Worm (Caenorhabditis elegans): Measurements from ENCODE around the gene pqn-78.

DNA sequence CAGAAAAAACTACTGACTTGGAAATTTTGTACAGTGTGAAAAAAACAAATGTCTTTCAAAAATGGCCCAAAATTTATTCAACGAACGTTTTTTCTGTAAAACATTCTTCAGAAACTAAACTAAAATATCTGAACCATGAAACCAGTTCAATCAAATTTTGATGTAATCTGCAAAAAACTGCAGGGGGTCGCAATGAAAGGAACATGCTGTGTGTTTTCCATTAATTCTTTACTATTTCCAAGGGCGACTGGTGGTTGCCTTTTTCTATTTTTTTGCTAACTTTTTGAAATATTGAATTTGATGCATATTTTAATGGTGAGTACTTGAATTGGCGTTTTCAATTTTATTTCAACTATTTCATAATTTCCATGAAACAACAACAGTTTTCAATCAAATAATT is 36.4 kb upstream of the pqn-78 start, which contains the start of gene Y105C5A.9:
- no peak for TF ChIP-seq dao-5 (tag; optimal IDR thresholded peaks at IDR 0.05)
- no peak for TF ChIP-seq him-1 (tag; optimal IDR thresholded peaks at IDR 0.05)
- no peak for TF ChIP-seq W03F9.2 (tag; optimal IDR thresholded peaks at IDR 0.05)
